Fruit fly (Drosophila melanogaster): Measurements from ENCODE around the gene Hel89B.
A peak's percentile ranks its signal among the peaks of the same experiment; 100 is the strongest.

Gene Hel89B

DNA sequence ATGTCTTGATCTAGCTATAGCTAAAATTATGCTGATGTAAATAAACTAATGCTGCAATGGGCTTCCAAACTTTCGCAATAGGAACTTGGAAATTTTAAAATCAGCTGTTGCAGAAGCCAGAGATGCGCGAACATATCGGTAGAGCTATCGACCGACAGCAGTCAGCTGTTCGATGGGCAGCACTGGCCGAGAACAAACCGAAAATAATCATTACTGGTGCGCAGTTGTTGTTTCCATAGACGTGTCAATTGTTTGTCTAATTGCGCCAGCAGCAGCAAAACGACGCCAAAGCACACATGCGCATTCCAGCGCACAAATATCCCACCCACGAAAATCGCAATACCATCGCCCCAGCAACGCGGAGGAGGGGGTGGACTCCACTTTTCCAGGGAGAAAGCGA, 38.1 kb upstream of the Hel89B start, which contains the start of gene Sap47 (continued):
- peak; percentile 84 for TF ChIP-seq Dll (GFP tag; IDR thresholded peaks at IDR 0.05; ENCODE audit: partially characterized antibody)
- TF ChIP-seq knrl (GFP tag; IDR thresholded peaks at IDR 0.05; ENCODE audit: partially characterized antibody), result peak; percentile 77
- TF ChIP-seq kay (GFP tag; optimal IDR thresholded peaks at IDR 0.05), result no peak
- no peak for TF ChIP-seq CG9932 (GFP tag; IDR thresholded peaks at IDR 0.05)
- TF ChIP-seq p53 (GFP tag; optimal IDR thresholded peaks at IDR 0.05), result no peak
- no peak for TF ChIP-seq ab (GFP tag; optimal IDR thresholded peaks at IDR 0.05)
- no peak for TF ChIP-seq bab2 (GFP tag; optimal IDR thresholded peaks at IDR 0.05)
- no peak for TF ChIP-seq Taf1 (GFP tag; IDR thresholded peaks at IDR 0.05)
- TF ChIP-seq Fer2 (tag; optimal IDR thresholded peaks at IDR 0.05), result no peak
- TF ChIP-seq CG10366 (GFP tag; IDR thresholded peaks at IDR 0.05), result no peak
- no peak for TF ChIP-seq salm (tag; optimal IDR thresholded peaks at IDR 0.05)
- TF ChIP-seq CG34224 (GFP tag; IDR thresholded peaks at IDR 0.05; ENCODE audit: partially characterized antibody), result peak; percentile 92
- TF ChIP-seq Atf6 (GFP tag; IDR thresholded peaks at IDR 0.05), result 0 out of 2 replicates have a peak, but pooled peaks have one; percentile 9
- no peak for TF ChIP-seq CG13775 (GFP tag; optimal IDR thresholded peaks at IDR 0.05)
- no peak for TF ChIP-seq CG8281 (tag; optimal IDR thresholded peaks at IDR 0.05)
- no peak for TF ChIP-seq ken (GFP tag; IDR thresholded peaks at IDR 0.05)
- peak; percentile 81 for TF ChIP-seq CG13624 (GFP tag; optimal IDR thresholded peaks at IDR 0.05)
- peak; percentile 76 for TF ChIP-seq CG6791 (GFP tag; IDR thresholded peaks at IDR 0.05; ENCODE audit: partially characterized antibody)
- TF ChIP-seq bigmax (GFP tag; optimal IDR thresholded peaks at IDR 0.05), result no peak
- TF ChIP-seq CG17186 (GFP tag; optimal IDR thresholded peaks at IDR 0.05), result peak; percentile 64
- TF ChIP-seq CG16863 (GFP tag; optimal IDR thresholded peaks at IDR 0.05), result no peak
- no peak for TF ChIP-seq CG11504 (tag; optimal IDR thresholded peaks at IDR 0.05)
- no peak for TF ChIP-seq ase (GFP tag; IDR thresholded peaks at IDR 0.05)
- TF ChIP-seq vnd (GFP tag; IDR thresholded peaks at IDR 0.05; ENCODE audit: partially characterized antibody), result peak; percentile 75
- peak; percentile 21 for TF ChIP-seq CG17829 (tag; optimal IDR thresholded peaks at IDR 0.05)
- no peak for TF ChIP-seq Awh (GFP tag; IDR thresholded peaks at IDR 0.05)
- peak; percentile 99 for TF ChIP-seq MBD-R2 (GFP tag; IDR thresholded peaks at IDR 0.05)
- no peak for TF ChIP-seq CG2120 (GFP tag; optimal IDR thresholded peaks at IDR 0.05)
- TF ChIP-seq seq (GFP tag; IDR thresholded peaks at IDR 0.05), result no peak
- no peak for TF ChIP-seq Chrac-16 (GFP tag; optimal IDR thresholded peaks at IDR 0.05)
- TF ChIP-seq Poxn (GFP tag; IDR thresholded peaks at IDR 0.05), result no peak
- no peak for TF ChIP-seq ttk (GFP tag; IDR thresholded peaks at IDR 0.05)
- TF ChIP-seq YL-1 (GFP tag; optimal IDR thresholded peaks at IDR 0.05), result peak; percentile 59
- peak; percentile 85 for TF ChIP-seq bbx (GFP tag; IDR thresholded peaks at IDR 0.05; ENCODE audit: partially characterized antibody)
- no peak for TF ChIP-seq HLHmδ (GFP tag; optimal IDR thresholded peaks at IDR 0.05)
- peak in 1 of 2 experiments; percentile 1 for TF ChIP-seq dpn (GFP tag; optimal IDR thresholded peaks at IDR 0.05)
- TF ChIP-seq CG42726 (GFP tag; IDR thresholded peaks at IDR 0.05; ENCODE audit: partially characterized antibody), result peak; percentile 81
- TF ChIP-seq pzg (GFP tag; optimal IDR thresholded peaks at IDR 0.05), result peak; percentile 80
- no peak for TF ChIP-seq ap (GFP tag; IDR thresholded peaks at IDR 0.05)
- TF ChIP-seq Aef1 (GFP tag; IDR thresholded peaks at IDR 0.05), result peak; percentile 37; the same call in 1 of the 3 replicates
- TF ChIP-seq Dref (GFP tag; IDR thresholded peaks at IDR 0.05), result peak; percentile 64
- peak; percentile 67 for TF ChIP-seq Elba2 (GFP tag; optimal IDR thresholded peaks at IDR 0.05)
- TF ChIP-seq CG32767 (GFP tag; IDR thresholded peaks at IDR 0.05), result no peak
- peak; percentile 92 to 100 for TF ChIP-seq crp (GFP tag; optimal IDR thresholded peaks at IDR 0.05)
- no peak for TF ChIP-seq CG14667 (GFP tag; IDR thresholded peaks at IDR 0.05)
- TF ChIP-seq CG11398 (GFP tag; optimal IDR thresholded peaks at IDR 0.05), result no peak
- TF ChIP-seq CG10267 (tag; optimal IDR thresholded peaks at IDR 0.05), result peak; percentile 5
- TF ChIP-seq CrebB (tag; optimal IDR thresholded peaks at IDR 0.05), result peak; percentile 47
- TF ChIP-seq pum (GFP tag; optimal IDR thresholded peaks at IDR 0.05), result no peak
- peak; percentile 83 for TF ChIP-seq BEAF-32 (GFP tag; optimal IDR thresholded peaks at IDR 0.05)
- TF ChIP-seq chinmo (GFP tag; IDR thresholded peaks at IDR 0.05; ENCODE audit: partially characterized antibody), result peak; percentile 96
